Fruit fly (Drosophila melanogaster) Kc167 (cell line): Measurements from ENCODE around the gene CG7394.

Experiments used
- Myc ChIP-seq: fragments of >200 bp; optimal IDR thresholded peaks from 2 replicates; lab custom pipeline; 2017; ENCODE audit warnings: missing external identifiers
- h ChIP-seq: fragments of >200 bp; optimal IDR thresholded peaks from 3 replicates; lab custom pipeline; 2018; ENCODE audit warnings: missing external identifiers
- insv ChIP-seq: fragments of >200 bp; optimal IDR thresholded peaks from 3 replicates; lab custom pipeline; 2018; ENCODE audit warnings: missing external identifiers
- psq ChIP-seq: fragments of >200 bp; optimal IDR thresholded peaks from 2 replicates; lab custom pipeline; 2017; ENCODE audit warnings: missing external identifiers

DNA sequence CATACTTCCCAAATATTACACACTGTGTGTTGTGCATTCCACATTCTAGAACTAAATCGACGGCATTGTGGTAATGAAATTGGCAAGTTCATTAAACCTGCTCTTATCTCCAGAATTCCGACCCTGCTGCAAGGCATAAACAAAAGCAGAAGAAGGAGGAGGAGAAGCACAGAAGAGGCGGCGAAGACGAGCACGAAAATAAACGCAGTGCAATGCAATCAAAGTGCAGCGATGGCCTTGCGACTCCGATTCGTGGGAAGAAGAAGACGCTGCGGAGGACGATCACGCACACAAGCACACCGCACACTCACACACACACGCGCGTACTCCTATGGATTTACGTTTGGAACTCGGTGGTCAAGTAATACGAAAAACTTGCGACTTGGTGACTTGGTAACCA is 911 bp upstream of the CG7394 start:
- no peak for TF ChIP-seq h (lab: Kevin White, UChicago)
- TF ChIP-seq insv (lab: Kevin White, UChicago), result no peak
- TF ChIP-seq psq (lab: Kevin White, UChicago), result no peak
- no peak for TF ChIP-seq Myc (lab: Kevin White, UChicago)
